Fruit fly (Drosophila melanogaster): ENCODE measurements around the gene Cht11.

The Cht11 gene

DNA sequence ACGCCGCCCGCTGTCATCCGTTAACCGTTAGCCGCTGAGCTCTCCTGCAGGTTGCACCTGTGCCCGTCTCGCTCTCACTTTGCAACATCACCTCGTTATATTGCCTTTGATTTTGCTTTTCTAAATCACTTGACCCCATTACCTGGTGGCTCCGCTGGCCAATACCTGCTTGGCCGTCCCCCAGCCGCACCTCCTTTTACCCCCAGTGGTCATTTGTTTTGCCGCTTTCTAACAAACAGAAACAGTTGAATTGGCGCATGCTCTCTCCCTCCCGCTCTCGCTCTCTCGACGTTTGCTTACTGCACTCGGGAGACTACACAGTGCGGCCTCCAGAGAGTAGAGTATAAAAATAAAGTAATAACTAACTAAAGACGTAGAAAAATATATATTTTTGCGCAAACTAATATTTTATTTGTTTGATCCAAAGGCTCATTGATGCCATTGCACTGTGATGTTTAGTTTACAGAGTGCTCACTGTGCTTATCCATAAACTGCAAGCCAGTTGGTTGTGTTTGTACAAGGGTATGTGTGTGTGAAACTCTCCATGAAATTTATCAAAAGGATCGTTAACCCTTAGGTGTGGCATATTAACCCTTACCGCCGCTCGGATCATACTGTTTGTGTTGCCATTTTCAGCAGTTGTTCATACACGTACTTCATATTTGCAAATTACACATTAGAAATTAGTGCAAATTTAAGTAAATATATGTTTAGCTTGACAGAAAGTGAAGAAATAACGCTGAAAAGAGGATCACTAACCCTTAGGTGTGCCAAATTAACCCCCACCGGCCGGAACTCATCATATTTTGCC is 44.6 kb downstream of the Cht11 start (continued):
- TF ChIP-seq CG15601 (tag; optimal IDR thresholded peaks at IDR 0.05) (peak; percentile 64), sob (GFP tag; IDR thresholded peaks at IDR 0.05) (peak; percentile 87), bowl (GFP tag; IDR thresholded peaks at IDR 0.05) (peak; percentile 61; the same call in 1 of the 2 replicates), D19B (GFP tag; optimal IDR thresholded peaks at IDR 0.05) (peak; percentile 49), HLH54F (GFP tag; optimal IDR thresholded peaks at IDR 0.05) (peak; percentile 70), chn (GFP tag; optimal IDR thresholded peaks at IDR 0.05) (peak; percentile 84), zen (tag; optimal IDR thresholded peaks at IDR 0.05) (peak; percentile 58), CG8765 (GFP tag; IDR thresholded peaks at IDR 0.05) (peak; percentile 82), ham (GFP tag; IDR thresholded peaks at IDR 0.05) (no peak), CG1602 (GFP tag; optimal IDR thresholded peaks at IDR 0.05) (peak; percentile 77), CG15514 (GFP tag; optimal IDR thresholded peaks at IDR 0.05) (peak; percentile 61), CG12391 (tag; optimal IDR thresholded peaks at IDR 0.05) (peak; percentile 84), CG12744 (GFP tag; optimal IDR thresholded peaks at IDR 0.05) (peak; percentile 69), Nf-YC (tag; optimal IDR thresholded peaks at IDR 0.05) (no peak), sr (GFP tag; IDR thresholded peaks at IDR 0.05) (peak; percentile 50; the same call in 1 of the 3 replicates), Ravus (GFP tag; IDR thresholded peaks at IDR 0.05) (peak; percentile 49), en (GFP tag; optimal IDR thresholded peaks at IDR 0.05) (no peak), prd (optimal IDR thresholded peaks at IDR 0.05) (no peak), prd (GFP tag; IDR thresholded peaks at IDR 0.05) (peak; percentile 93), Awh (GFP tag; IDR thresholded peaks at IDR 0.05) (peak; percentile 92), jigr1 (GFP tag; IDR thresholded peaks at IDR 0.05) (peak; percentile 74; the same call in 2 of the 3 replicates), CG34376 (GFP tag; optimal IDR thresholded peaks at IDR 0.05) (no peak), CG34422 (GFP tag; IDR thresholded peaks at IDR 0.05) (peak; percentile 87), CG11085 (GFP tag; IDR thresholded peaks at IDR 0.05) (peak; percentile 73), CG7372 (GFP tag; IDR thresholded peaks at IDR 0.05) (peak; percentile 79), CG3838 (GFP tag; optimal IDR thresholded peaks at IDR 0.05) (peak; percentile 60), CG17186 (GFP tag; optimal IDR thresholded peaks at IDR 0.05) (peak; percentile 16), Aef1 (GFP tag; IDR thresholded peaks at IDR 0.05) (peak; percentile 87), CG11560 (tag; IDR thresholded peaks at IDR 0.05) (peak; percentile 72), crc (GFP tag; optimal IDR thresholded peaks at IDR 0.05) (peak; percentile 29), disco-r (GFP tag; optimal IDR thresholded peaks at IDR 0.05) (peak; percentile 41), CG43689 (GFP tag; IDR thresholded peaks at IDR 0.05) (peak; percentile 62), Side (GFP tag; optimal IDR thresholded peaks at IDR 0.05) (no peak), Dref (GFP tag; IDR thresholded peaks at IDR 0.05) (0 out of 2 replicates have a peak, but pooled peaks have one; percentile 16), chinmo (GFP tag; IDR thresholded peaks at IDR 0.05; ENCODE audit: partially characterized antibody) (no peak), CG6689 (GFP tag; IDR thresholded peaks at IDR 0.05) (peak; percentile 90), CG31224 (GFP tag; IDR thresholded peaks at IDR 0.05) (peak; percentile 68; the same call in 1 of the 2 replicates), aop (GFP tag; IDR thresholded peaks at IDR 0.05) (peak; percentile 61; the same call in 1 of the 2 replicates), CG3163 (GFP tag; optimal IDR thresholded peaks at IDR 0.05) (peak; percentile 16), CG14441 (GFP tag; IDR thresholded peaks at IDR 0.05) (peak; percentile 88), Hmx (GFP tag; optimal IDR thresholded peaks at IDR 0.05) (no peak), Nf-YB (GFP tag; optimal IDR thresholded peaks at IDR 0.05) (peak; percentile 36), sqz (GFP tag; optimal IDR thresholded peaks at IDR 0.05) (no peak), pfk (GFP tag; optimal IDR thresholded peaks at IDR 0.05) (no peak), unc-4 (GFP tag; IDR thresholded peaks at IDR 0.05; ENCODE audit: partially characterized antibody) (no peak), ken (GFP tag; IDR thresholded peaks at IDR 0.05) (peak; percentile 93), D19A (tag; optimal IDR thresholded peaks at IDR 0.05) (peak; percentile 78), CG6654 (GFP tag; optimal IDR thresholded peaks at IDR 0.05) (peak; percentile 3), CG13775 (GFP tag; optimal IDR thresholded peaks at IDR 0.05) (peak; percentile 59), B-H2 (GFP tag; optimal IDR thresholded peaks at IDR 0.05) (peak; percentile 37)
